Worm (Caenorhabditis elegans): ENCODE results near the gene mig-5.

DNA sequence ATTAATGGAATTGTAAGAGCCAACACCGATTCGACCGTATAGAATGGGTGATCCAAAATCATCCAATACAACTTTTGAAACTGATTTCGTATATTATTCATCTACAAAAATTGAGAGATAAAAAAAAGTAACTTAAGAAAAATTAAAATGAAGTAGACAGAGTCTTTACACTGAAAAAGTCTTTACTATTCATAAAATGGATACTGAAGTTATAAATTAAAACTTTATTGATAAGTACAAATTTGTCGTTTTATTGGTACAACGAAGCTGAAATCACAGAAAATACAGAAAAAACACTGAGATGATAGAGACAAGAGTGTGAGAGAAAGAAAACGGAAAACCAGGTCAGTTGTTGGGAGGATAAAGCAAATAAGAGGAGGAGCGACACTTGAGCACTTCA lies 29.5 kb upstream of the mig-5 start, which contains the start of gene M110.10:
- TF ChIP-seq fkh-10 (GFP tag; optimal IDR thresholded peaks at IDR 0.05) (no peak), lim-7 (GFP tag; IDR thresholded peaks at IDR 0.05) (no peak), ceh-28 (tag; optimal IDR thresholded peaks at IDR 0.05) (no peak), nhr-237 (tag; optimal IDR thresholded peaks at IDR 0.05) (no peak), nhr-77 (tag; optimal IDR thresholded peaks at IDR 0.05) (no peak), jun-1 (tag; optimal IDR thresholded peaks at IDR 0.05) (no peak), unc-130 (GFP tag; optimal IDR thresholded peaks at IDR 0.05) (no peak), mep-1 (tag; optimal IDR thresholded peaks at IDR 0.05) (no peak), F10B5.3 (tag; optimal IDR thresholded peaks at IDR 0.05) (no peak)

All from whole organism, L4 larva.